Fruit fly (Drosophila melanogaster) whole organism, embryonic: ENCODE results near the gene MED14.

ENCODE experiments used
- CG10209 ChIP-seq: fragments of 200-800 bp; sonication (Bioruptor generic); optimal IDR thresholded peaks from 3 replicates; lab custom pipeline; 2017; ENCODE audit warnings: missing biosample characterization, mild to moderate bottlenecking, missing genetic modification characterization, missing genetic modification reagents
- CG10462 ChIP-seq: fragments of 200-800 bp; sonication (Bioruptor generic); optimal IDR thresholded peaks from 2 replicates; lab custom pipeline; 2016; ENCODE audit warnings: missing biosample characterization, missing genetic modification characterization
- CG10979 ChIP-seq: fragments of 200-800 bp; sonication (Bioruptor generic); optimal IDR thresholded peaks from 2 replicates; lab custom pipeline; 2018; ENCODE audit warnings: missing biosample characterization, mild to moderate bottlenecking, missing genetic modification characterization, moderate library complexity
- CG12155 ChIP-seq: fragments of 200-800 bp; sonication (Bioruptor generic); optimal IDR thresholded peaks from 3 replicates; lab custom pipeline; 2016; ENCODE audit warnings: missing biosample characterization, missing genetic modification characterization
- CG15601 ChIP-seq: fragments of 200-800 bp; sonication (Bioruptor generic); optimal IDR thresholded peaks from 3 replicates; lab custom pipeline; 2019; ENCODE audit warnings: missing biosample characterization, mild to moderate bottlenecking, missing genetic modification characterization, moderate library complexity
- CG17568 ChIP-seq: fragments of 200-800 bp; sonication (Bioruptor generic); optimal IDR thresholded peaks from 2 replicates; lab custom pipeline; 2018; ENCODE audit warnings: missing biosample characterization, mild to moderate bottlenecking, missing genetic modification characterization, moderate library complexity
- CG17612 ChIP-seq: fragments of 200-800 bp; sonication (Bioruptor generic); IDR thresholded peaks from 2 replicates; pipeline ENCODE4 v1.3.6; 2022; ENCODE audit warnings: missing biosample characterization, missing genetic modification characterization
- CG2120 ChIP-seq: fragments of 200-800 bp; sonication (Bioruptor generic); optimal IDR thresholded peaks from 3 replicates; lab custom pipeline; 2016; ENCODE audit warnings: missing biosample characterization, missing genetic modification characterization
- CG2712 ChIP-seq: fragments of 200-800 bp; optimal IDR thresholded peaks from 3 replicates; lab custom pipeline; 2019; ENCODE audit warnings: missing biosample characterization, mild to moderate bottlenecking, missing genetic modification characterization, moderate library complexity
- CG30431 ChIP-seq: fragments of 200-800 bp; sonication (Bioruptor generic); optimal IDR thresholded peaks from 2 replicates; lab custom pipeline; 2017; ENCODE audit warnings: missing biosample characterization, missing genetic modification characterization
- CG32532 ChIP-seq: fragments of 200-800 bp; sonication (Bioruptor generic); IDR thresholded peaks from 2 replicates; pipeline ENCODE4 v1.3.6; 2022; ENCODE audit warnings: missing biosample characterization, missing genetic modification characterization
- CG33213 ChIP-seq: fragments of 200-800 bp; sonication (Bioruptor generic); optimal IDR thresholded peaks from 3 replicates; lab custom pipeline; 2016; ENCODE audit warnings: missing biosample characterization, missing genetic modification characterization
- CG4820 ChIP-seq: fragments of 200-800 bp; sonication (Bioruptor generic); optimal IDR thresholded peaks from 3 replicates; lab custom pipeline; 2016; ENCODE audit warnings: missing biosample characterization, missing genetic modification characterization
- CG7745 ChIP-seq: fragments of 200-800 bp; sonication (Bioruptor generic); optimal IDR thresholded peaks from 2 replicates; lab custom pipeline; 2018; ENCODE audit warnings: missing biosample characterization, mild to moderate bottlenecking, missing genetic modification characterization, moderate library complexity
- CG7786 ChIP-seq: fragments of 200-800 bp; sonication (Bioruptor generic); optimal IDR thresholded peaks from 2 replicates; lab custom pipeline; 2016; ENCODE audit warnings: missing biosample characterization, missing genetic modification characterization
- CG7987 ChIP-seq: fragments of 200-800 bp; sonication (Bioruptor generic); optimal IDR thresholded peaks from 2 replicates; lab custom pipeline; 2018; ENCODE audit warnings: missing biosample characterization, mild to moderate bottlenecking, missing genetic modification characterization, moderate library complexity
- CG8388 ChIP-seq: fragments of 200-800 bp; sonication (Bioruptor generic); optimal IDR thresholded peaks from 2 replicates; lab custom pipeline; 2019; ENCODE audit warnings: missing biosample characterization, mild to moderate bottlenecking, missing genetic modification characterization, moderate library complexity
- CG9609 ChIP-seq: fragments of 200-800 bp; sonication (Bioruptor generic); optimal IDR thresholded peaks from 3 replicates; lab custom pipeline; 2016; ENCODE audit warnings: missing biosample characterization, missing genetic modification characterization
- CG9817 ChIP-seq: fragments of 200-800 bp; sonication (Bioruptor generic); optimal IDR thresholded peaks from 2 replicates; lab custom pipeline; 2018; ENCODE audit warnings: missing biosample characterization, mild to moderate bottlenecking, missing genetic modification characterization, moderate library complexity
- CoRest ChIP-seq: fragments of 200-800 bp; sonication (Bioruptor generic); optimal IDR thresholded peaks from 3 replicates; lab custom pipeline; 2018; ENCODE audit warnings: missing biosample characterization, mild to moderate bottlenecking, missing genetic modification characterization, moderate library complexity
- Ets97D ChIP-seq: fragments of 200-800 bp; sonication (Bioruptor generic); optimal IDR thresholded peaks from 3 replicates; lab custom pipeline; 2016; ENCODE audit warnings: missing biosample characterization, missing genetic modification characterization
- HmgD ChIP-seq: fragments of 200-800 bp; sonication (Bioruptor generic); optimal IDR thresholded peaks from 3 replicates; lab custom pipeline; 2016; ENCODE audit warnings: missing biosample characterization, missing genetic modification characterization
- Hr3 ChIP-seq: fragments of 200-800 bp; sonication (Bioruptor generic); optimal IDR thresholded peaks from 3 replicates; lab custom pipeline; 2016; ENCODE audit warnings: missing biosample characterization, missing genetic modification characterization
- Med ChIP-seq: fragments of 200-800 bp; sonication (Bioruptor generic); peaks from one replicate; lab custom pipeline; 2016; ENCODE audit warnings: missing biosample characterization, missing genetic modification characterization, mild to moderate bottlenecking, inconsistent platforms, moderate library complexity
- Myb ChIP-seq: fragments of 200-800 bp; sonication (Bioruptor generic); optimal IDR thresholded peaks from 2 replicates; lab custom pipeline; 2016; ENCODE audit warnings: missing biosample characterization, missing genetic modification characterization
- NC2β ChIP-seq: fragments of 200-800 bp; sonication (Bioruptor generic); optimal IDR thresholded peaks from 2 replicates; lab custom pipeline; 2016; ENCODE audit warnings: missing biosample characterization, missing genetic modification characterization
- Pdp1 ChIP-seq, 2 experiments: fragments of 200-800 bp; sonication (Bioruptor generic); optimal IDR thresholded peaks; 3 replicates each; lab custom pipeline; 2016; ENCODE audit warnings: missing biosample characterization in 2 of 2, missing genetic modification characterization in 2 of 2, mild to moderate bottlenecking in 1 of 2, moderate library complexity in 1 of 2
- Scr ChIP-seq: fragments of 200-800 bp; sonication (Bioruptor generic); IDR thresholded peaks from 2 replicates; pipeline ENCODE4 v1.3.6; 2022; ENCODE audit warnings: missing biosample characterization, missing genetic modification characterization; ENCODE audit not compliant: partially characterized antibody
- Vsx1 ChIP-seq: fragments of 200-800 bp; sonication (Bioruptor generic); optimal IDR thresholded peaks from 2 replicates; lab custom pipeline; 2017; ENCODE audit warnings: missing biosample characterization, mild to moderate bottlenecking, missing genetic modification characterization, missing genetic modification reagents
- bcd ChIP-seq: fragments of 200-800 bp; sonication (Bioruptor generic); optimal IDR thresholded peaks from 2 replicates; lab custom pipeline; 2017; ENCODE audit warnings: missing biosample characterization, mild to moderate bottlenecking, missing genetic modification characterization
- bowl ChIP-seq: fragments of 200-800 bp; sonication (Bioruptor generic); IDR thresholded peaks from 2 replicates; pipeline ENCODE4 v1.3.6; 2022; ENCODE audit warnings: missing biosample characterization, missing genetic modification characterization
- ci ChIP-seq: fragments of 200-800 bp; sonication (Bioruptor generic); IDR thresholded peaks from 3 replicates; pipeline ENCODE4 v1.3.6; 2022; ENCODE audit warnings: missing biosample characterization, missing genetic modification characterization
- dmrt11E ChIP-seq: fragments of 200-800 bp; sonication (Bioruptor generic); optimal IDR thresholded peaks from 3 replicates; lab custom pipeline; 2018; ENCODE audit warnings: missing biosample characterization, mild to moderate bottlenecking, missing genetic modification characterization, moderate library complexity
- emc ChIP-seq: fragments of 200-800 bp; sonication (Bioruptor generic); optimal IDR thresholded peaks from 2 replicates; lab custom pipeline; 2016; ENCODE audit warnings: missing biosample characterization, missing genetic modification characterization
- eyg ChIP-seq: fragments of 200-800 bp; sonication (Bioruptor generic); optimal IDR thresholded peaks from 3 replicates; lab custom pipeline; 2016; ENCODE audit warnings: missing biosample characterization, missing genetic modification characterization
- fd96Cb ChIP-seq: fragments of 200-800 bp; sonication (Bioruptor generic); optimal IDR thresholded peaks from 2 replicates; lab custom pipeline; 2018; ENCODE audit warnings: missing biosample characterization, mild to moderate bottlenecking, missing genetic modification characterization, moderate library complexity
- h ChIP-seq: fragments of >200 bp; optimal IDR thresholded peaks from 2 replicates; lab custom pipeline; 2017
- ham ChIP-seq: fragments of 200-800 bp; sonication (Bioruptor generic); IDR thresholded peaks from 2 replicates; pipeline ENCODE4 v1.3.6; 2022; ENCODE audit warnings: missing biosample characterization, missing genetic modification characterization
- jigr1 ChIP-seq: fragments of 200-800 bp; sonication (Bioruptor generic); IDR thresholded peaks from 3 replicates; pipeline ENCODE4 v1.3.6; 2022; ENCODE audit warnings: missing biosample characterization, missing genetic modification characterization
- kni ChIP-seq: fragments of 200-800 bp; sonication (Bioruptor generic); optimal IDR thresholded peaks from 3 replicates; lab custom pipeline; 2017; ENCODE audit warnings: mild to moderate bottlenecking, missing biosample characterization, missing genetic modification reagents, missing genetic modification characterization
- lilli ChIP-seq: fragments of 200-800 bp; sonication (Bioruptor generic); optimal IDR thresholded peaks from 3 replicates; lab custom pipeline; 2016; ENCODE audit warnings: missing biosample characterization, missing genetic modification characterization
- oc ChIP-seq: fragments of 200-800 bp; sonication (Bioruptor generic); optimal IDR thresholded peaks from 2 replicates; lab custom pipeline; 2018; ENCODE audit warnings: missing biosample characterization, mild to moderate bottlenecking, missing genetic modification characterization, moderate library complexity
- otp ChIP-seq: fragments of 200-800 bp; sonication (Bioruptor generic); IDR thresholded peaks from 3 replicates; pipeline ENCODE4, ENCODE4 v1.3.6; 2022; ENCODE audit warnings: missing biosample characterization, missing genetic modification characterization
- pros ChIP-seq: fragments of 200-800 bp; sonication (Bioruptor generic); optimal IDR thresholded peaks from 3 replicates; lab custom pipeline; 2019; ENCODE audit warnings: missing biosample characterization, mild to moderate bottlenecking, missing genetic modification characterization, moderate library complexity
- repo ChIP-seq: fragments of 200-800 bp; sonication (Bioruptor generic); optimal IDR thresholded peaks from 2 replicates; lab custom pipeline; 2016; ENCODE audit warnings: missing biosample characterization, missing genetic modification characterization
- slbo ChIP-seq: fragments of 200-800 bp; sonication (Bioruptor generic); IDR thresholded peaks from 2 replicates; pipeline ENCODE4 v1.3.6; 2022; ENCODE audit warnings: missing biosample characterization, missing genetic modification characterization
- stwl ChIP-seq: fragments of 200-800 bp; sonication (Bioruptor generic); optimal IDR thresholded peaks from 3 replicates; lab custom pipeline; 2018; ENCODE audit warnings: missing biosample characterization, mild to moderate bottlenecking, missing genetic modification characterization, moderate library complexity
- tio ChIP-seq: fragments of 200-800 bp; sonication (Bioruptor generic); optimal IDR thresholded peaks from 2 replicates; lab custom pipeline; 2017; ENCODE audit warnings: missing biosample characterization, missing genetic modification characterization, inconsistent platforms
- unc-4 ChIP-seq: fragments of 200-800 bp; sonication (Bioruptor generic); IDR thresholded peaks from 2 replicates; pipeline ENCODE4 v1.3.6; 2022; ENCODE audit warnings: missing biosample characterization, missing genetic modification characterization; ENCODE audit not compliant: partially characterized antibody
- z ChIP-seq: fragments of 200-800 bp; sonication (Bioruptor generic); IDR thresholded peaks from 3 replicates; pipeline ENCODE4 v1.3.6; 2022; ENCODE audit warnings: missing biosample characterization, missing genetic modification characterization

MED14 gene

dm6 chr3L:613578-614300 lies 20.7 kb downstream of the MED14 start (continued):
- TF ChIP-seq CG33213 (GFP tag; lab: Kevin White, UChicago): peak; percentile 8
- peak; percentile 15 for TF ChIP-seq Vsx1 (GFP tag; lab: Kevin White, UChicago)
- TF ChIP-seq CG15601 (tag; lab: Kevin White, UChicago): peak; percentile 9
- no peak for TF ChIP-seq Myb (GFP tag; lab: Kevin White, UChicago)
- TF ChIP-seq CG9609 (GFP tag; lab: Kevin White, UChicago): peak; percentile 20
- TF ChIP-seq pros (GFP tag; lab: Kevin White, UChicago): peak; percentile 80
- TF ChIP-seq lilli (GFP tag; lab: Kevin White, UChicago): peak; percentile 43
- peak; percentile 42 for TF ChIP-seq oc (tag; lab: Kevin White, UChicago)
- no peak for TF ChIP-seq Scr (GFP tag; lab: Robert Waterston, UW)
- peak; percentile 66 for TF ChIP-seq Med (GFP tag; lab: Kevin White, UChicago)
- TF ChIP-seq jigr1 (GFP tag; lab: Robert Waterston, UW): no peak
- peak; percentile 9 for TF ChIP-seq kni (GFP tag; lab: Kevin White, UChicago)
- no peak for TF ChIP-seq repo (GFP tag; lab: Kevin White, UChicago)
- no peak for TF ChIP-seq CG9817 (tag; lab: Kevin White, UChicago)
- TF ChIP-seq NC2β (GFP tag; lab: Kevin White, UChicago): peak; percentile 70
- peak; percentile 35 to 47 for TF ChIP-seq Pdp1 (GFP tag; optimal IDR thresholded peaks at IDR 0.05; lab: Kevin White, UChicago)
- TF ChIP-seq CG10209 (GFP tag; lab: Kevin White, UChicago): peak; percentile 50
- TF ChIP-seq CoRest (tag; lab: Kevin White, UChicago): peak; percentile 49
- peak; percentile 70 for TF ChIP-seq tio (GFP tag; lab: Kevin White, UChicago)
- TF ChIP-seq CG32532 (GFP tag; lab: Robert Waterston, UW): no peak
- no peak for TF ChIP-seq ham (GFP tag; lab: Robert Waterston, UW)
- peak; percentile 35 for TF ChIP-seq CG10462 (GFP tag; lab: Kevin White, UChicago)
- peak; percentile 53 for TF ChIP-seq CG4820
- peak; percentile 2 for TF ChIP-seq CG2120 (GFP tag; lab: Kevin White, UChicago)
- no peak for TF ChIP-seq bowl (GFP tag; lab: Robert Waterston, UW)
- no peak for TF ChIP-seq emc (GFP tag; lab: Kevin White, UChicago)
- no peak for TF ChIP-seq CG17612 (GFP tag; lab: Robert Waterston, UW)
- TF ChIP-seq stwl (tag; lab: Kevin White, UChicago): peak; percentile 16
- peak; percentile 42 for TF ChIP-seq CG8388 (GFP tag; lab: Kevin White, UChicago)
- peak; percentile 85 for TF ChIP-seq dmrt11E (tag; lab: Kevin White, UChicago)
- peak; percentile 11 for TF ChIP-seq CG17568 (GFP tag; lab: Kevin White, UChicago)
- TF ChIP-seq otp (GFP tag; lab: Robert Waterston, UW): peak; percentile 63; the same call in 2 of the 3 replicates
- TF ChIP-seq CG7745: no peak
- TF ChIP-seq CG30431: peak; percentile 48
- TF ChIP-seq h (lab: Kevin White, UChicago): no peak
- TF ChIP-seq z (GFP tag; lab: Robert Waterston, UW): 0 out of 3 replicates have a peak, but pooled peaks have one; percentile 30
- TF ChIP-seq Hr3: peak; percentile 42
- no peak for TF ChIP-seq CG7987 (GFP tag; lab: Kevin White, UChicago)
- TF ChIP-seq HmgD (GFP tag; lab: Kevin White, UChicago): no peak
- 0 out of 2 replicates have a peak, but pooled peaks have one; percentile 9 for TF ChIP-seq slbo
- peak; percentile 31 for TF ChIP-seq CG7786 (GFP tag; lab: Kevin White, UChicago)
- TF ChIP-seq CG2712: peak; percentile 77
- no peak for TF ChIP-seq Ets97D (GFP tag; lab: Kevin White, UChicago)
- no peak for TF ChIP-seq eyg (GFP tag; lab: Kevin White, UChicago)
- peak; percentile 82 for TF ChIP-seq CG10979 (tag; lab: Kevin White, UChicago)
- TF ChIP-seq bcd (GFP tag; lab: Kevin White, UChicago): peak; percentile 15
- TF ChIP-seq unc-4 (GFP tag; lab: Robert Waterston, UW): no peak
- peak; percentile 3 for TF ChIP-seq CG12155 (GFP tag; lab: Kevin White, UChicago)
- peak; percentile 57 for TF ChIP-seq fd96Cb (tag; lab: Kevin White, UChicago)
- peak; percentile 65; the same call in 2 of the 3 replicates for TF ChIP-seq ci (GFP tag; lab: Robert Waterston, UW)
